Fruit fly (Drosophila melanogaster) whole organism, embryonic: ENCODE measurements around the gene Kal1.

ENCODE experiments used
- Abd-B ChIP-seq: fragments of 200-800 bp; sonication (Bioruptor generic); optimal IDR thresholded peaks from 2 replicates; lab custom pipeline; 2018; ENCODE audit warnings: missing biosample characterization, mild to moderate bottlenecking, missing genetic modification characterization, moderate library complexity
- Aef1 ChIP-seq: fragments of 200-800 bp; sonication (Bioruptor generic); IDR thresholded peaks from 3 replicates; pipeline ENCODE4 v1.3.6; 2022; ENCODE audit warnings: missing biosample characterization, missing genetic modification characterization
- Atf-2 ChIP-seq: fragments of 200-800 bp; sonication (Bioruptor generic); optimal IDR thresholded peaks from 2 replicates; lab custom pipeline; 2016; ENCODE audit warnings: missing biosample characterization, missing genetic modification characterization
- CG10321 ChIP-seq: fragments of 200-800 bp; sonication (Bioruptor generic); IDR thresholded peaks from 2 replicates; pipeline ENCODE4 v1.3.6; 2022; ENCODE audit warnings: missing biosample characterization, missing genetic modification characterization
- CG11456 ChIP-seq: fragments of 200-800 bp; sonication (Bioruptor generic); IDR thresholded peaks from 3 replicates; pipeline ENCODE4 v1.3.6; 2022; ENCODE audit warnings: missing biosample characterization, missing genetic modification characterization
- CG11695 ChIP-seq: fragments of 200-800 bp; sonication (Bioruptor generic); IDR thresholded peaks from 3 replicates; pipeline ENCODE4 v1.3.6; 2022; ENCODE audit warnings: missing biosample characterization, missing genetic modification characterization
- CG12659 ChIP-seq: fragments of 200-800 bp; sonication (Bioruptor generic); optimal IDR thresholded peaks from 3 replicates; lab custom pipeline; 2017; ENCODE audit warnings: mild to moderate bottlenecking, missing biosample characterization, missing genetic modification reagents, missing genetic modification characterization
- CG13894 ChIP-seq: fragments of 200-800 bp; sonication (Bioruptor generic); optimal IDR thresholded peaks from 3 replicates; lab custom pipeline; 2018; ENCODE audit warnings: missing biosample characterization, mild to moderate bottlenecking, missing genetic modification characterization, moderate library complexity
- CG14441 ChIP-seq: fragments of 200-800 bp; sonication (Bioruptor generic); IDR thresholded peaks from 2 replicates; pipeline ENCODE4 v1.3.6; 2022; ENCODE audit warnings: missing biosample characterization, missing genetic modification characterization
- CG15011 ChIP-seq: fragments of 200-800 bp; sonication (Bioruptor generic); optimal IDR thresholded peaks from 3 replicates; lab custom pipeline; 2018; ENCODE audit warnings: missing biosample characterization, mild to moderate bottlenecking, missing genetic modification characterization
- CG15601 ChIP-seq: fragments of 200-800 bp; sonication (Bioruptor generic); optimal IDR thresholded peaks from 3 replicates; lab custom pipeline; 2019; ENCODE audit warnings: missing biosample characterization, mild to moderate bottlenecking, missing genetic modification characterization, moderate library complexity
- CG16815 ChIP-seq: fragments of 200-800 bp; sonication (Bioruptor generic); optimal IDR thresholded peaks from 3 replicates; lab custom pipeline; 2017; ENCODE audit warnings: missing biosample characterization, mild to moderate bottlenecking, missing genetic modification characterization
- CG2678 ChIP-seq: fragments of 200-800 bp; sonication (Bioruptor generic); optimal IDR thresholded peaks from 3 replicates; lab custom pipeline; 2019; ENCODE audit warnings: missing biosample characterization, mild to moderate bottlenecking, missing genetic modification characterization, moderate library complexity
- CG31365 ChIP-seq: fragments of 200-800 bp; sonication (Bioruptor generic); optimal IDR thresholded peaks from 2 replicates; lab custom pipeline; 2018; ENCODE audit warnings: missing biosample characterization, mild to moderate bottlenecking, missing genetic modification characterization
- CG4820 ChIP-seq: fragments of 200-800 bp; sonication (Bioruptor generic); optimal IDR thresholded peaks from 3 replicates; lab custom pipeline; 2016; ENCODE audit warnings: missing biosample characterization, missing genetic modification characterization
- CG6689 ChIP-seq: fragments of 200-800 bp; sonication (Bioruptor generic); IDR thresholded peaks from 2 replicates; pipeline ENCODE4 v1.3.6; 2022; ENCODE audit warnings: missing biosample characterization, missing genetic modification characterization
- CG7928 ChIP-seq: fragments of 200-800 bp; sonication (Bioruptor generic); optimal IDR thresholded peaks from 2 replicates; lab custom pipeline; 2017; ENCODE audit warnings: missing biosample characterization, mild to moderate bottlenecking, missing genetic modification characterization
- CHES-1-like ChIP-seq: fragments of 200-800 bp; sonication (Bioruptor generic); optimal IDR thresholded peaks from 2 replicates; lab custom pipeline; 2016; ENCODE audit warnings: missing biosample characterization, missing genetic modification characterization
- D ChIP-seq, 2 experiments: fragments of 200-800 bp in 1 of 2; fragments of >200 bp in 1 of 2; sonication (Bioruptor generic) in 1 of 2; optimal IDR thresholded peaks; 2 replicates in 1 of 2; 3 replicates in 1 of 2; lab custom pipeline; 2017; ENCODE audit warnings: mild to moderate bottlenecking in 1 of 2, missing biosample characterization in 1 of 2, missing genetic modification characterization in 1 of 2, missing genetic modification reagents in 1 of 2
- Dbx ChIP-seq: fragments of 200-800 bp; sonication (Bioruptor generic); IDR thresholded peaks from 3 replicates; pipeline ENCODE4 v1.3.6; 2022; ENCODE audit warnings: missing biosample characterization, missing genetic modification characterization
- Dek ChIP-seq: fragments of 200-800 bp; sonication (Bioruptor generic); optimal IDR thresholded peaks from 3 replicates; lab custom pipeline; 2019; ENCODE audit warnings: missing biosample characterization, mild to moderate bottlenecking, missing genetic modification characterization, moderate library complexity
- Fer1 ChIP-seq: fragments of 200-800 bp; sonication (Bioruptor generic); optimal IDR thresholded peaks from 2 replicates; lab custom pipeline; 2017; ENCODE audit warnings: missing biosample characterization, mild to moderate bottlenecking, missing genetic modification characterization
- H2.0 ChIP-seq: fragments of 200-800 bp; sonication (Bioruptor generic); IDR thresholded peaks from 2 replicates; pipeline ENCODE4 v1.3.6; 2022; ENCODE audit warnings: missing biosample characterization, missing genetic modification characterization
- HHEX ChIP-seq: fragments of 200-800 bp; sonication (Bioruptor generic); optimal IDR thresholded peaks from 3 replicates; lab custom pipeline; 2017; ENCODE audit warnings: missing biosample characterization, mild to moderate bottlenecking, missing genetic modification characterization, missing genetic modification reagents
- Hmr ChIP-seq: fragments of 200-800 bp; sonication (Bioruptor generic); optimal IDR thresholded peaks from 3 replicates; lab custom pipeline; 2017; ENCODE audit warnings: mild to moderate bottlenecking, missing biosample characterization, missing genetic modification reagents, missing genetic modification characterization
- MBD-R2 ChIP-seq: fragments of 200-800 bp; sonication (Bioruptor generic); IDR thresholded peaks from 2 replicates; pipeline ENCODE4 v1.3.6; 2022; ENCODE audit warnings: missing biosample characterization, missing genetic modification characterization
- NC2β ChIP-seq: fragments of 200-800 bp; sonication (Bioruptor generic); optimal IDR thresholded peaks from 2 replicates; lab custom pipeline; 2016; ENCODE audit warnings: missing biosample characterization, missing genetic modification characterization
- NFAT ChIP-seq: fragments of 200-800 bp; sonication (Bioruptor generic); IDR thresholded peaks from 2 replicates; pipeline ENCODE4 v1.3.6; 2022; ENCODE audit warnings: missing biosample characterization, missing genetic modification characterization
- Neu2 ChIP-seq: fragments of 200-800 bp; sonication (Bioruptor generic); optimal IDR thresholded peaks from 3 replicates; lab custom pipeline; 2016; ENCODE audit warnings: missing biosample characterization, missing genetic modification characterization, borderline replicate concordance
- Sry-β ChIP-seq: fragments of 200-800 bp; sonication (Bioruptor generic); optimal IDR thresholded peaks from 2 replicates; lab custom pipeline; 2018; ENCODE audit warnings: missing biosample characterization, mild to moderate bottlenecking, missing genetic modification characterization, moderate library complexity
- Usf ChIP-seq: fragments of 200-800 bp; sonication (Bioruptor generic); optimal IDR thresholded peaks from 2 replicates; lab custom pipeline; 2017; ENCODE audit warnings: missing genotype, missing biosample characterization, missing genetic modification characterization
- Xrp1 ChIP-seq: fragments of 200-800 bp; sonication (Bioruptor generic); IDR thresholded peaks from 2 replicates; pipeline ENCODE4 v1.3.6; 2022; ENCODE audit warnings: missing biosample characterization, missing genetic modification characterization
- aop ChIP-seq: fragments of 200-800 bp; sonication (Bioruptor generic); IDR thresholded peaks from 2 replicates; pipeline ENCODE4 v1.3.6; 2022; ENCODE audit warnings: missing biosample characterization, missing genetic modification characterization
- ash1 ChIP-seq: fragments of 200-800 bp; sonication (Bioruptor generic); optimal IDR thresholded peaks from 2 replicates; lab custom pipeline; 2018; ENCODE audit warnings: missing biosample characterization, mild to moderate bottlenecking, missing genetic modification characterization
- ato ChIP-seq: fragments of 200-800 bp; sonication (Bioruptor generic); IDR thresholded peaks from 2 replicates; pipeline ENCODE4 v1.3.6; 2022; ENCODE audit warnings: missing biosample characterization, missing genetic modification characterization; ENCODE audit not compliant: partially characterized antibody
- cwo ChIP-seq: fragments of 200-800 bp; sonication (Bioruptor generic); optimal IDR thresholded peaks from 3 replicates; lab custom pipeline; 2017; ENCODE audit warnings: missing biosample characterization, missing genetic modification characterization, mild to moderate bottlenecking, moderate library complexity, missing genetic modification reagents
- fu2 ChIP-seq: fragments of 200-800 bp; sonication (Bioruptor generic); optimal IDR thresholded peaks from 2 replicates; lab custom pipeline; 2016; ENCODE audit warnings: missing biosample characterization, missing genetic modification characterization
- gem ChIP-seq: fragments of 200-800 bp; sonication (Bioruptor generic); optimal IDR thresholded peaks from 2 replicates; lab custom pipeline; 2019; ENCODE audit warnings: missing biosample characterization, mild to moderate bottlenecking, missing genetic modification characterization, moderate library complexity
- hkb ChIP-seq, 2 experiments: fragments of 200-800 bp in 1 of 2; fragments of >200 bp in 1 of 2; sonication (Bioruptor generic) in 1 of 2; IDR thresholded peaks in 1 of 2; optimal IDR thresholded peaks in 1 of 2; 2 replicates each; pipeline versions ENCODE4 v1.3.6 to Lab custom; 2017 to 2022; ENCODE audit warnings: missing biosample characterization in 1 of 2, missing genetic modification characterization in 1 of 2
- lab ChIP-seq: fragments of 200-800 bp; sonication (Bioruptor generic); optimal IDR thresholded peaks from 3 replicates; lab custom pipeline; 2017; ENCODE audit warnings: missing biosample characterization, missing genetic modification characterization, mild to moderate bottlenecking, moderate library complexity, missing genetic modification reagents
- lmd ChIP-seq: fragments of 200-800 bp; sonication (Bioruptor generic); IDR thresholded peaks from 2 replicates; pipeline ENCODE4 v1.3.6; 2022; ENCODE audit warnings: missing biosample characterization, missing genetic modification characterization
- org-1 ChIP-seq: fragments of 200-800 bp; sonication (Bioruptor generic); optimal IDR thresholded peaks from 2 replicates; lab custom pipeline; 2017; ENCODE audit warnings: missing biosample characterization, missing genetic modification characterization
- peb ChIP-seq: fragments of 200-800 bp; sonication (Bioruptor generic); IDR thresholded peaks from 2 replicates; pipeline ENCODE4 v1.3.6; 2022; ENCODE audit warnings: missing biosample characterization, missing genetic modification characterization
- ranshi ChIP-seq: fragments of 200-800 bp; sonication (Bioruptor generic); IDR thresholded peaks from 2 replicates; pipeline ENCODE4 v1.3.6; 2022; ENCODE audit warnings: missing biosample characterization, missing genetic modification characterization
- scrt ChIP-seq: fragments of 200-800 bp; sonication (Bioruptor generic); optimal IDR thresholded peaks from 2 replicates; lab custom pipeline; 2018; ENCODE audit warnings: missing biosample characterization, mild to moderate bottlenecking, missing genetic modification characterization, moderate library complexity
- sens ChIP-seq: fragments of 200-800 bp; sonication (Bioruptor generic); peaks from one replicate; lab custom pipeline; 2016; ENCODE audit warnings: missing biosample characterization, missing genetic modification characterization
- sisA ChIP-seq: fragments of 200-800 bp; sonication (Bioruptor generic); IDR thresholded peaks from 2 replicates; pipeline ENCODE4 v1.3.6; 2022; ENCODE audit warnings: missing biosample characterization, missing genetic modification characterization
- slbo ChIP-seq: fragments of 200-800 bp; sonication (Bioruptor generic); IDR thresholded peaks from 2 replicates; pipeline ENCODE4 v1.3.6; 2022; ENCODE audit warnings: missing biosample characterization, missing genetic modification characterization
- stc ChIP-seq: fragments of 200-800 bp; sonication (Bioruptor generic); IDR thresholded peaks from 2 replicates; pipeline ENCODE4 v1.3.6; 2022; ENCODE audit warnings: missing biosample characterization, missing genetic modification characterization

Gene Kal1

dm6 chr3R:24091653-24092052, 49.5 kb upstream of the Kal1 start (continued):
- TF ChIP-seq Usf (no peak), stc (0 out of 2 replicates have a peak, but pooled peaks have one; percentile 23), CG10321 (no peak), CG11695 (GFP tag; lab: Robert Waterston, UW) (peak; percentile 18; the same call in 1 of the 3 replicates), lab (GFP tag; lab: Kevin White, UChicago) (peak; percentile 52), hkb (optimal IDR thresholded peaks at IDR 0.05; lab: Kevin White, UChicago) (no peak), hkb (GFP tag; IDR thresholded peaks at IDR 0.05; lab: Robert Waterston, UW) (peak; percentile 41; the same call in 1 of the 2 replicates), CG14441 (GFP tag; lab: Robert Waterston, UW) (0 out of 2 replicates have a peak, but pooled peaks have one; percentile 21), scrt (GFP tag; lab: Kevin White, UChicago) (peak; percentile 33), CG15601 (no peak), D (optimal IDR thresholded peaks at IDR 0.05; lab: Kevin White, UChicago) (no peak), D (GFP tag; optimal IDR thresholded peaks at IDR 0.05; lab: Kevin White, UChicago) (no peak), CG4820 (GFP tag; lab: Kevin White, UChicago) (no peak), CG6689 (0 out of 2 replicates have a peak, but pooled peaks have one; percentile 21), Sry-β (GFP tag; lab: Kevin White, UChicago) (no peak), CG15011 (GFP tag; lab: Kevin White, UChicago) (no peak), sens (GFP tag; lab: Kevin White, UChicago) (peak; percentile 71), CG2678 (tag; lab: Kevin White, UChicago) (peak; percentile 48), Xrp1 (GFP tag; lab: Robert Waterston, UW) (0 out of 2 replicates have a peak, but pooled peaks have one; percentile 20), MBD-R2 (GFP tag; lab: Robert Waterston, UW) (no peak), Atf-2 (GFP tag; lab: Kevin White, UChicago) (no peak), slbo (peak; percentile 46; the same call in 1 of the 2 replicates), peb (GFP tag; lab: Robert Waterston, UW) (0 out of 2 replicates have a peak, but pooled peaks have one; percentile 17), ato (no peak), Abd-B (GFP tag; lab: Kevin White, UChicago) (no peak), CG11456 (GFP tag; lab: Robert Waterston, UW) (0 out of 3 replicates have a peak, but pooled peaks have one; percentile 12), Dek (tag; lab: Kevin White, UChicago) (peak; percentile 27), Neu2 (GFP tag; lab: Kevin White, UChicago) (no peak), aop (no peak), Fer1 (peak; percentile 25), CHES-1-like (no peak), H2.0 (GFP tag; lab: Robert Waterston, UW) (no peak), cwo (GFP tag; lab: Kevin White, UChicago) (peak; percentile 14), Hmr (peak; percentile 35), sisA (GFP tag; lab: Robert Waterston, UW) (no peak), CG7928 (GFP tag; lab: Kevin White, UChicago) (no peak), CG31365 (tag; lab: Kevin White, UChicago) (no peak), ranshi (GFP tag; lab: Robert Waterston, UW) (no peak), Dbx (GFP tag; lab: Robert Waterston, UW) (peak; percentile 14; the same call in 1 of the 3 replicates), gem (tag; lab: Kevin White, UChicago) (peak; percentile 39), ash1 (GFP tag; lab: Kevin White, UChicago) (no peak), CG12659 (GFP tag; lab: Kevin White, UChicago) (no peak), Aef1 (GFP tag; lab: Robert Waterston, UW) (0 out of 3 replicates have a peak, but pooled peaks have one; percentile 27), fu2 (no peak), org-1 (GFP tag; lab: Kevin White, UChicago) (no peak), CG13894 (tag; lab: Kevin White, UChicago) (no peak), NFAT (0 out of 2 replicates have a peak, but pooled peaks have one; percentile 15), HHEX (GFP tag; lab: Kevin White, UChicago) (peak; percentile 1), NC2β (GFP tag; lab: Kevin White, UChicago) (no peak), lmd (GFP tag; lab: Robert Waterston, UW) (no peak), CG16815 (GFP tag; lab: Kevin White, UChicago) (no peak)
